Worm (Caenorhabditis elegans): ENCODE results near the gene abcf-3.

- TF ChIP-seq aly-2 (tag; optimal IDR thresholded peaks at IDR 0.05) (no peak), mab-5 (tag; optimal IDR thresholded peaks at IDR 0.05) (no peak), unc-62 (GFP tag; optimal IDR thresholded peaks at IDR 0.05) (no peak), C34F6.9 (tag; optimal IDR thresholded peaks at IDR 0.05) (no peak), egl-27 (tag; optimal IDR thresholded peaks at IDR 0.05) (no peak), nhr-23 (tag; optimal IDR thresholded peaks at IDR 0.05) (no peak), nhr-25 (tag; optimal IDR thresholded peaks at IDR 0.05) (no peak), mdl-1 (tag; optimal IDR thresholded peaks at IDR 0.05) (no peak), nhr-12 (tag; optimal IDR thresholded peaks at IDR 0.05) (no peak), ceh-82 (tag; optimal IDR thresholded peaks at IDR 0.05) (no peak), nhr-21 (tag; optimal IDR thresholded peaks at IDR 0.05) (no peak), elt-1 (tag; optimal IDR thresholded peaks at IDR 0.05) (no peak)
These were observed 6.6 kb upstream of the abcf-3 start for ce11 chrIII:6166634-6167033.

All from whole organism, L2 larva.